Fruit fly (Drosophila melanogaster): Measurements from ENCODE around the gene CG32107.

CG32107 gene

DNA sequence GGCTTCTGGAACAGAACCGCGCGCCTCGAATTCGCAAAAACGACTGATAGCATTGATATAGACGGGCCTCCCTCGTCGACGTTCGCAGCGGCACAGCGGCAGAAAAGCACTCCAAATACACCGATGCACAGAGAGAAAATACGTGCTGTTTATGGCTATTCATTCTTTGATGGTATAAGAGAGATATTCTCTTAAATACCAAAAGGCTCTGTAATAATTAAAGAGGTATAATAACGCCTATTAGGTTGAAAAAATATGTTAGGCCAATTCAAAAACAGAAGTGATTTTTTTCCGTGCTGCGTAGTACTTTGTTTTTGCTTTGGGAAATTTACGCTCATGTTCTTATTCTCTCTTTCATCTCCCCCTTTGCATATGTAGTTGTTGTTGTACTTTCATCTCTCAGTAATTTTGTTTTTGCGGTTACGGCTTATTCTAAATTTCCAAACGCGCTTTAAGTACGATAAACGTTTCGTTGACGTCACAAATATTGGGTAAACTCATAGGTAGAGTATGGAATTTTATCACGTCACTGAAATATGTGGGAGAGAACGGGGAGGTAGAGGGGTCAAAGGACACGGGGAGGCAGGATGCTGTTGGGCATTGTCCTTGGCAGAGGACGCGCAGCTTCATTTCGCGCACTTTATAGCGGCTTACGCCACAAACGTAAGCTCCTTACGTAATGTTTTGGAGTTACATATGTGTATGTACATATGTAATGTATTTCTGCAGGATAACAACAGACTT lies 17.9 kb downstream of the CG32107 start, which contains the start of gene nebu (continued):
- peak; percentile 96 for TF ChIP-seq CG10209 (GFP tag; optimal IDR thresholded peaks at IDR 0.05)
- TF ChIP-seq CG11093 (GFP tag; IDR thresholded peaks at IDR 0.05), result peak; percentile 94
- peak; percentile 88 for TF ChIP-seq onecut (GFP tag; IDR thresholded peaks at IDR 0.05)
- peak; percentile 98 for TF ChIP-seq luna (GFP tag; optimal IDR thresholded peaks at IDR 0.05)
- peak; percentile 95 for TF ChIP-seq CG17359 (tag; optimal IDR thresholded peaks at IDR 0.05)
- peak; percentile 88 for TF ChIP-seq dm (GFP tag; optimal IDR thresholded peaks at IDR 0.05)
- no peak for TF ChIP-seq unc-4 (GFP tag; IDR thresholded peaks at IDR 0.05; ENCODE audit: partially characterized antibody)
- TF ChIP-seq CG7357 (GFP tag; IDR thresholded peaks at IDR 0.05), result peak; percentile 88
- TF ChIP-seq CG3163 (GFP tag; optimal IDR thresholded peaks at IDR 0.05), result peak; percentile 91
- TF ChIP-seq Sry-β (GFP tag; optimal IDR thresholded peaks at IDR 0.05), result no peak
- TF ChIP-seq CG10979 (tag; optimal IDR thresholded peaks at IDR 0.05), result peak; percentile 86
- TF ChIP-seq otp (GFP tag; IDR thresholded peaks at IDR 0.05), result peak; percentile 92
- TF ChIP-seq seq (GFP tag; IDR thresholded peaks at IDR 0.05), result peak; percentile 94
- peak; percentile 93 for TF ChIP-seq az2 (GFP tag; optimal IDR thresholded peaks at IDR 0.05)
- peak; percentile 91 for TF ChIP-seq CG31388 (GFP tag; optimal IDR thresholded peaks at IDR 0.05)
- peak; percentile 96 for TF ChIP-seq CG12155 (GFP tag; optimal IDR thresholded peaks at IDR 0.05)
- peak; percentile 93 for TF ChIP-seq shn (GFP tag; optimal IDR thresholded peaks at IDR 0.05)
- TF ChIP-seq al (GFP tag; IDR thresholded peaks at IDR 0.05), result peak; percentile 97; the same call in 1 of the 2 replicates
- TF ChIP-seq hbn (GFP tag; IDR thresholded peaks at IDR 0.05; ENCODE audit: partially characterized antibody), result no peak
- peak; percentile 17 for TF ChIP-seq gfzf (GFP tag; optimal IDR thresholded peaks at IDR 0.05)
- peak; percentile 90 for TF ChIP-seq Mad (GFP tag; optimal IDR thresholded peaks at IDR 0.05)
- TF ChIP-seq lola (GFP tag; optimal IDR thresholded peaks at IDR 0.05), result peak in 1 of 3 experiments; percentile 71
- TF ChIP-seq zfh2 (GFP tag; optimal IDR thresholded peaks at IDR 0.05), result peak; percentile 98
- TF ChIP-seq HLHmδ (GFP tag; optimal IDR thresholded peaks at IDR 0.05), result no peak
- TF ChIP-seq inv (GFP tag; IDR thresholded peaks at IDR 0.05; ENCODE audit: partially characterized antibody), result no peak
- no peak for TF ChIP-seq CG8765 (GFP tag; IDR thresholded peaks at IDR 0.05)
- TF ChIP-seq CG14014 (GFP tag; IDR thresholded peaks at IDR 0.05), result peak; percentile 98
- peak; percentile 94 for TF ChIP-seq Taf1 (GFP tag; IDR thresholded peaks at IDR 0.05)
- peak; percentile 25 for TF ChIP-seq CG10431 (GFP tag; optimal IDR thresholded peaks at IDR 0.05)
- TF ChIP-seq CTCF (GFP tag; optimal IDR thresholded peaks at IDR 0.05), result peak; percentile 38
- TF ChIP-seq Ets97D (GFP tag; optimal IDR thresholded peaks at IDR 0.05), result peak; percentile 88
- TF ChIP-seq CG2678 (tag; optimal IDR thresholded peaks at IDR 0.05), result peak; percentile 97
- TF ChIP-seq da (GFP tag; optimal IDR thresholded peaks at IDR 0.05), result peak; percentile 90
- peak; percentile 33 for TF ChIP-seq pzg (GFP tag; optimal IDR thresholded peaks at IDR 0.05)
- TF ChIP-seq sima (GFP tag; optimal IDR thresholded peaks at IDR 0.05), result peak; percentile 89
- peak; percentile 97 for TF ChIP-seq dpn (GFP tag; optimal IDR thresholded peaks at IDR 0.05)
- peak; percentile 92 to 95 for TF ChIP-seq chif (GFP tag; optimal IDR thresholded peaks at IDR 0.05)
- peak; percentile 94 for TF ChIP-seq CG32772 (GFP tag; IDR thresholded peaks at IDR 0.05)
- no peak for TF ChIP-seq h (optimal IDR thresholded peaks at IDR 0.05)
- peak; percentile 95 for TF ChIP-seq CG9437 (GFP tag; optimal IDR thresholded peaks at IDR 0.05)
- no peak for TF ChIP-seq Scr (GFP tag; IDR thresholded peaks at IDR 0.05; ENCODE audit: partially characterized antibody)
- TF ChIP-seq CG5245 (GFP tag; optimal IDR thresholded peaks at IDR 0.05), result peak; percentile 91
- TF ChIP-seq CG7271 (tag; optimal IDR thresholded peaks at IDR 0.05), result peak; percentile 9
- peak; percentile 96 for TF ChIP-seq MBD-R2 (GFP tag; IDR thresholded peaks at IDR 0.05)
- TF ChIP-seq jing (GFP tag; optimal IDR thresholded peaks at IDR 0.05), result peak; percentile 86
- no peak for TF ChIP-seq ato (GFP tag; IDR thresholded peaks at IDR 0.05; ENCODE audit: partially characterized antibody)
- TF ChIP-seq Tbp (GFP tag; optimal IDR thresholded peaks at IDR 0.05), result no peak
- TF ChIP-seq chinmo (GFP tag; IDR thresholded peaks at IDR 0.05; ENCODE audit: partially characterized antibody), result no peak
- TF ChIP-seq slbo (GFP tag; IDR thresholded peaks at IDR 0.05), result peak; percentile 99
- TF ChIP-seq CG30020 (tag; optimal IDR thresholded peaks at IDR 0.05), result peak; percentile 50
